Fruit fly (Drosophila melanogaster): ENCODE data around the gene MED24.

dm6 chr3L:8189234-8189633 is 1.8 kb upstream of the MED24 start:
- no peak for TF ChIP-seq insv (optimal IDR thresholded peaks at IDR 0.05)
- no peak for TF ChIP-seq psq (optimal IDR thresholded peaks at IDR 0.05)
- no peak for TF ChIP-seq Sin3A (optimal IDR thresholded peaks at IDR 0.05)
- TF ChIP-seq ttk (optimal IDR thresholded peaks at IDR 0.05), result no peak
